Worm (Caenorhabditis elegans) whole organism, young adult: ENCODE results near the gene T01B7.5.

Experiments
- B0336.3 ChIP-seq: fragments of 200-800 bp; sonication (Bioruptor generic); IDR thresholded peaks from 2 replicates; pipeline ENCODE4 v1.3.6; 2022; ENCODE audit warnings: missing genetic modification characterization, missing compliant biosample characterization
- F23B12.7 ChIP-seq: sonication (generic microtip); optimal IDR thresholded peaks from 2 replicates; lab custom pipeline; 2017; ENCODE audit warnings: missing genetic modification characterization, mild to moderate bottlenecking, missing compliant biosample characterization, antibody characterized with exemption, moderate library complexity; ENCODE audit not compliant: insufficient read depth
- F33H1.4 ChIP-seq: fragments of 200-800 bp; sonication (Bioruptor generic); IDR thresholded peaks from 2 replicates; pipeline ENCODE4 v1.3.6; 2022; ENCODE audit warnings: missing genetic modification reagents, missing genetic modification characterization, missing compliant biosample characterization
- aptf-2 ChIP-seq: fragments of 200-800 bp; sonication (Bioruptor generic); conservative IDR thresholded peaks from 2 replicates; pipeline ENCODE4 v1.3.6; 2022; ENCODE audit warnings: missing genetic modification reagents, missing genetic modification characterization, missing compliant biosample characterization
- attf-5 ChIP-seq: fragments of 200-800 bp; sonication (Bioruptor generic); optimal IDR thresholded peaks from 2 replicates; lab custom pipeline; 2018; ENCODE audit warnings: mild to moderate bottlenecking, missing genetic modification characterization, missing compliant biosample characterization
- attf-6 ChIP-seq: fragments of 200-800 bp; sonication (Bioruptor generic); IDR thresholded peaks from 2 replicates; pipeline ENCODE4 v1.3.6; 2022; ENCODE audit warnings: missing genetic modification reagents, missing genetic modification characterization, missing compliant biosample characterization
- bed-1 ChIP-seq: fragments of 200-800 bp; sonication (Bioruptor generic); IDR thresholded peaks from 2 replicates; pipeline ENCODE4 v1.3.6; 2022; ENCODE audit warnings: missing genetic modification reagents, missing genetic modification characterization, missing compliant biosample characterization
- ccch-3 ChIP-seq: fragments of 200-800 bp; sonication (Bioruptor generic); optimal IDR thresholded peaks from 2 replicates; lab custom pipeline; 2018; ENCODE audit warnings: mild to moderate bottlenecking, missing genetic modification characterization, missing compliant biosample characterization
- cebp-1 ChIP-seq, 2 experiments: fragments of 200-800 bp in 1 of 2; sonication (Bioruptor generic) in 1 of 2; sonication (generic microtip) in 1 of 2; IDR thresholded peaks in 1 of 2; optimal IDR thresholded peaks in 1 of 2; 2 replicates each; pipeline versions ENCODE4 v1.3.6 to Lab custom; 2017 to 2022; ENCODE audit warnings: missing compliant biosample characterization in 2 of 2, missing genetic modification characterization in 2 of 2, mild to moderate bottlenecking in 1 of 2, missing genetic modification reagents in 1 of 2, moderate library complexity in 1 of 2
- ceh-100 ChIP-seq: fragments of 200-800 bp; sonication (Bioruptor generic); IDR thresholded peaks from 2 replicates; pipeline ENCODE4 v1.3.6; 2022; ENCODE audit warnings: missing genetic modification reagents, missing genetic modification characterization, missing compliant biosample characterization
- ceh-58 ChIP-seq: fragments of 200-800 bp; sonication (Bioruptor generic); IDR thresholded peaks from 2 replicates; pipeline ENCODE4 v1.3.6; 2022; ENCODE audit warnings: missing genetic modification characterization, missing compliant biosample characterization
- ceh-79 ChIP-seq: sonication (generic microtip); optimal IDR thresholded peaks from 2 replicates; lab custom pipeline; 2017; ENCODE audit warnings: mild to moderate bottlenecking, missing genetic modification characterization, missing compliant biosample characterization
- dpl-1 ChIP-seq: fragments of 150-350 bp; optimal IDR thresholded peaks from 2 replicates; lab custom pipeline; 2014; ENCODE audit warnings: missing biosample characterization, missing genetic modification reagents, missing genetic modification characterization
- efl-1 ChIP-seq: fragments of 150-350 bp; optimal IDR thresholded peaks from 2 replicates; lab custom pipeline; 2014; ENCODE audit warnings: missing biosample characterization, missing genetic modification reagents, missing genetic modification characterization
- ekl-4 ChIP-seq: fragments of 200-800 bp; sonication (Bioruptor generic); IDR thresholded peaks from 2 replicates; pipeline ENCODE4 v1.3.6; 2022; ENCODE audit warnings: missing genetic modification reagents, missing genetic modification characterization, missing compliant biosample characterization
- gei-17 ChIP-seq: fragments of 200-800 bp; sonication (Bioruptor generic); optimal IDR thresholded peaks from 2 replicates; lab custom pipeline; 2018; ENCODE audit warnings: mild to moderate bottlenecking, missing genetic modification characterization, missing compliant biosample characterization
- him-1 ChIP-seq: sonication (generic microtip); optimal IDR thresholded peaks from 2 replicates; lab custom pipeline; 2016; ENCODE audit warnings: missing genotype, missing genetic modification reagents, missing genetic modification characterization, missing compliant biosample characterization
- lsl-1 ChIP-seq: fragments of 200-800 bp; sonication (Bioruptor generic); optimal IDR thresholded peaks from 2 replicates; lab custom pipeline; 2018; ENCODE audit warnings: mild to moderate bottlenecking, missing genetic modification characterization, moderate library complexity, missing compliant biosample characterization
- mcd-1 ChIP-seq: fragments of 200-800 bp; sonication (Bioruptor generic); IDR thresholded peaks from 2 replicates; pipeline ENCODE4 v1.3.6; 2022; ENCODE audit warnings: missing genetic modification reagents, missing genetic modification characterization, missing compliant biosample characterization
- nhr-120 ChIP-seq: fragments of 200-800 bp; sonication (Bioruptor generic); IDR thresholded peaks from 2 replicates; pipeline ENCODE4 v1.3.6; 2022; ENCODE audit warnings: missing genetic modification characterization, missing compliant biosample characterization
- nhr-80 ChIP-seq: sonication (generic microtip); optimal IDR thresholded peaks from 2 replicates; lab custom pipeline; 2016; ENCODE audit warnings: missing genetic modification characterization, missing compliant biosample characterization
- rcor-1 ChIP-seq: fragments of 200-800 bp; sonication (Bioruptor generic); IDR thresholded peaks from 2 replicates; pipeline ENCODE4 v1.3.6; 2022; ENCODE audit warnings: missing genetic modification reagents, missing genetic modification characterization, missing compliant biosample characterization
- snpc-1.1 ChIP-seq: sonication (generic microtip); optimal IDR thresholded peaks from 2 replicates; lab custom pipeline; 2017; ENCODE audit warnings: missing genetic modification characterization, mild to moderate bottlenecking, missing compliant biosample characterization, antibody characterized with exemption, moderate library complexity, missing genotype, missing genetic modification reagents; ENCODE audit not compliant: insufficient read depth
- snpc-1.3 ChIP-seq: sonication (generic microtip); optimal IDR thresholded peaks from 2 replicates; lab custom pipeline; 2017; ENCODE audit warnings: missing genetic modification characterization, mild to moderate bottlenecking, missing compliant biosample characterization, antibody characterized with exemption, moderate library complexity, missing genotype, missing genetic modification reagents; ENCODE audit not compliant: insufficient read depth
- snpc-3.4 ChIP-seq: sonication (generic microtip); optimal IDR thresholded peaks from 2 replicates; lab custom pipeline; 2017; ENCODE audit warnings: missing genetic modification characterization, mild to moderate bottlenecking, missing compliant biosample characterization, antibody characterized with exemption, moderate library complexity, missing genotype, missing genetic modification reagents
- snpc-4 ChIP-seq, 5 experiments: fragments of 150-350 bp in 1 of 5; sonication (generic microtip) in 4 of 5; optimal IDR thresholded peaks; 2 replicates each; lab custom pipeline; 2014 to 2018; ENCODE audit warnings: missing genetic modification characterization in 5 of 5, missing biosample characterization in 3 of 5, antibody characterized with exemption in 2 of 5, mild to moderate bottlenecking in 2 of 5, missing compliant biosample characterization in 2 of 5, missing genotype in 2 of 5, moderate library complexity in 2 of 5, missing genetic modification reagents in 1 of 5
- tbp1 ChIP-seq: fragments of 200-800 bp; sonication (Bioruptor generic); optimal IDR thresholded peaks from 2 replicates; lab custom pipeline; 2018; ENCODE audit warnings: mild to moderate bottlenecking, missing genetic modification characterization, missing compliant biosample characterization
- ztf-26 ChIP-seq: sonication (generic microtip); optimal IDR thresholded peaks from 2 replicates; lab custom pipeline; 2017; ENCODE audit warnings: missing genetic modification characterization, missing compliant biosample characterization

T01B7.5 gene

ce11 chrII:8716231-8716878 lies at the start of gene T01B7.5, which contains the start of gene cyn-11:
TSS of gene T01B7.5 (plus strand) at chrII:8716828.
TSS of gene cyn-11 (minus strand) at chrII:8716281.
- TF ChIP-seq attf-5 (GFP tag; lab: Kevin White, UChicago) (peak; percentile 29), ceh-58 (GFP tag; lab: Robert Waterston, UW) (no peak), ccch-3 (no peak), aptf-2 (GFP tag; lab: Robert Waterston, UW) (no peak), ceh-100 (GFP tag; lab: Robert Waterston, UW) (peak; percentile 25; the same call in 1 of the 2 replicates), B0336.3 (GFP tag; lab: Robert Waterston, UW) (no peak), nhr-80 (peak; percentile 3), rcor-1 (no peak), efl-1 (GFP tag; lab: Kevin White, UChicago) (peak; percentile 46), dpl-1 (no peak), gei-17 (GFP tag; lab: Kevin White, UChicago) (no peak), F23B12.7 (no peak), ceh-79 (no peak), ztf-26 (tag; lab: Kevin White, UChicago) (no peak), bed-1 (GFP tag; lab: Robert Waterston, UW) (no peak)
- TF ChIP-seq, all 124 proteins: peak for 4

- TF ChIP-seq him-1 (tag; lab: Kevin White, UChicago) = peak; percentile 91
- TF ChIP-seq mcd-1 (GFP tag; lab: Robert Waterston, UW) = no peak
- TF ChIP-seq B0336.3 (GFP tag; lab: Robert Waterston, UW) = peak; percentile 10; the same call in 1 of the 2 replicates
These were observed 47.8 kb upstream of the T01B7.5 start for ce11 chrII:8668871-8669270.

- TF ChIP-seq snpc-4 (GFP tag; optimal IDR thresholded peaks at IDR 0.05; lab: Kevin White, UChicago) (peak; percentile 86), snpc-4 (tag; optimal IDR thresholded peaks at IDR 0.05; lab: Kevin White, UChicago) (peak; percentile 71 to 92 (median 90)), tbp1 (GFP tag; lab: Kevin White, UChicago) (peak; percentile 28), snpc-3.4 (peak; percentile 89), him-1 (tag; lab: Kevin White, UChicago) (peak; percentile 47), ekl-4 (GFP tag; lab: Robert Waterston, UW) (no peak), snpc-1.3 (tag; lab: Kevin White, UChicago) (peak; percentile 35), snpc-1.1 (tag; lab: Kevin White, UChicago) (peak; percentile 93), F33H1.4 (no peak), lsl-1 (GFP tag; lab: Kevin White, UChicago) (peak; percentile 6)
- TF ChIP-seq, all 124 proteins: peak for 7
These were observed 45.8 kb upstream of the T01B7.5 start for ce11 chrII:8670835-8671234.

- TF ChIP-seq cebp-1 (GFP tag; IDR thresholded peaks at IDR 0.05; lab: Robert Waterston, UW) (peak; percentile 61; the same call in 1 of the 2 replicates), cebp-1 (tag; optimal IDR thresholded peaks at IDR 0.05; lab: Kevin White, UChicago) (peak; percentile 96), attf-6 (no peak)
These were observed 41.3 kb upstream of the T01B7.5 start for ce11 chrII:8675369-8675768.

DNA sequence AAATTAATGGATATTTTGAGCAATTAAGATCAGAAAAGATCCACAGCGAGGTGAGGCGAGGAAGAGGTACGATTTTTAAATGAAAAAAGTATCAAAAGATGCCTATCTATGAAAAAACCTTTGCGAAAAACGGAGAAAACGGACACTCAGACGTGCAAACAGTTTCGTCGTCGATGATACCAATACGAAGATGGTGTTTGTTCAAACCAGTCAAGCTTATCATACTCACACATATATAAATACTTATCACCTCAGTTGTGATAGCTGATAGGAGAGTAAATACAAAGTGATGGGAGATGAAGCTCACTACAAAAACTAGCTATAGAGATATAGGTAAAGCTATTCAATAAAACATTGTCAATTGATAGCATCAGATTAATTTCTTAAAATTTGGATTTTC lies 36.8 kb upstream of the T01B7.5 start:
- peak; percentile 8 for TF ChIP-seq nhr-80
- no peak for TF ChIP-seq nhr-120 (GFP tag; lab: Robert Waterston, UW)
